Fruit fly (Drosophila melanogaster) whole organism: ENCODE results near the gene CG7215.

Experiments
- CG8478 ChIP-seq: fragments of >200 bp; optimal IDR thresholded peaks from 2 replicates; lab custom pipeline; 2018; ENCODE audit warnings: inconsistent platforms
- Dll ChIP-seq: fragments of >200 bp; optimal IDR thresholded peaks from 2 replicates; lab custom pipeline; 2017
- EcR ChIP-seq, 2 experiments: fragments of >200 bp; optimal IDR thresholded peaks; 2 replicates each; lab custom pipeline; 2017; ENCODE audit warnings: missing biosample characterization in 2 of 2, missing genetic modification characterization in 2 of 2, missing genetic modification reagents in 2 of 2
- pan ChIP-seq: fragments of >200 bp; optimal IDR thresholded peaks from 2 replicates; lab custom pipeline; 2017
- psq ChIP-seq: fragments of >200 bp; optimal IDR thresholded peaks from 2 replicates; lab custom pipeline; 2017
- usp ChIP-seq: fragments of >200 bp; optimal IDR thresholded peaks from 2 replicates; lab custom pipeline; 2017; ENCODE audit warnings: missing biosample characterization, missing genetic modification characterization, mixed read lengths

DNA sequence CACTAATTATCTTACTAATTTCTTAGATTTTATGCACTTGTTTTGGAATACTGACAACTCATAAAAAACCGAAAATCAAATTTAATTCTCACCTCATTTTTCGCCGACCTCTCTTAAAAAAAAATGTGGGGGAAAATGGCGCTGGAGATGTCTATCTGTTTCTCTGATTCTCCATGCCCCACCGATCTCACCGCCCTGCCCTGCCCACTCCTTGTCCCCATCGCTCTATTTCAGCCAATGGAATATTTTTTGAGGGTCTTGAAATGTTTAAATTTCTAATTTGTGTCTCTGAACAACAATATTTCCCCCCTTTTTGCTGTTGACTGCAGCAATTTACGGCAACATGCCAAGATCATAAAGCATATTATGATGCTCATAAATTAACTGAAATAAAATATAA lies 49.5 kb downstream of the CG7215 start:
- no peak for TF ChIP-seq psq (lab: Kevin White, UChicago)
- TF ChIP-seq EcR (GFP tag; optimal IDR thresholded peaks at IDR 0.05; lab: Kevin White, UChicago), result no peak
- TF ChIP-seq CG8478 (lab: Kevin White, UChicago), result no peak
- TF ChIP-seq usp (GFP tag; lab: Kevin White, UChicago), result no peak
- TF ChIP-seq pan, result no peak
- TF ChIP-seq Dll (lab: Kevin White, UChicago), result no peak
